1 fruit fly cellular context compared by ENCODE assay signal in the genomic region with DNA sequence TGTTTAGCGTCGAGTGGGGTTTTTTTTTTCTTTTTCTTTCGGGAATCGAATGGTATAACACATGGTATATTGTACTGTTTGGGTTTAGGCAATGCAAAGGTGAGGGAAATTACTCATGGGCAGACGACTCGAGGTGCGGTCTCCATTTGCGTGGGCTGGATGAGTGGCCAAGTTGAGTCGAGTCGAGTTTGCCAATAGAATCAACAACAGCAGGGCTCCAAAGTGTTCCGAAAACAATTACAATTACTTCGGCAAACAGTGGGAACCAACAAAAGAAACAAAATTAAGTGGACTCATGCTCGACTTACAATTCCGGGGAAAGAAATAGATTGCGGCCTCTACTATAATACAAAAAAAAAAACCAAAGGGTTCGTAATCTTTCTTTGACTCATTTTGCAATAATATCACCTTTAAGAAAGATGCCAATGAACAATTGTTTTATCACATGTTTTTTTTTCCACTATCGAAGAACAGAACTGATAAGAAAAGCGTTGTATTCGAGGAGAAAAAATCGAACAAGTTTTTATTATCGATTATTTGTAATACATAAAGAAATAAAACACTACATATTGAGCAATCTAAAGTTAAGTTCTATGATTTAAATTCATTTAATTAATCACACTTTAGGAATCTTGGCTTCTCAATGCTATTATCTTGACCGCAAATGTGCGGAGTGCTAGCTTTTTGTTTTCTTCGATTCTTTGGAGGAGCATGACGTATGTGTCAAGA.
TF ChIP-seq lines count a peak whose summit lies in the region.

No protein-coding gene starts in this region.

TF ChIP-seq in whole organism, embryonic, 481 proteins besides CTCF, POLR2A, EP300 and RAD21 (continued from another document and continues in another):
- TF ChIP-seq Scr (GFP tag; IDR thresholded peaks at IDR 0.05; lab: Robert Waterston, UW; ENCODE audit: partially characterized antibody) (no peak), CG15073 (GFP tag; optimal IDR thresholded peaks at IDR 0.05; lab: Kevin White, UChicago) (no peak), CG10267 (tag; optimal IDR thresholded peaks at IDR 0.05; lab: Kevin White, UChicago) (peak; percentile 20), wor (GFP tag; IDR thresholded peaks at IDR 0.05; lab: Robert Waterston, UW) (no peak), Meics (GFP tag; optimal IDR thresholded peaks at IDR 0.05; lab: Kevin White, UChicago) (peak; percentile 16), kni (GFP tag; optimal IDR thresholded peaks at IDR 0.05; lab: Kevin White, UChicago) (peak; percentile 1), MBD-R2 (GFP tag; IDR thresholded peaks at IDR 0.05; lab: Robert Waterston, UW) (no peak), CG4360 (GFP tag; IDR thresholded peaks at IDR 0.05; lab: Robert Waterston, UW) (no peak; the same call in 1 of the 2 replicates), CG2120 (GFP tag; optimal IDR thresholded peaks at IDR 0.05; lab: Kevin White, UChicago) (peak; percentile 53), HLH4C (GFP tag; IDR thresholded peaks at IDR 0.05; lab: Robert Waterston, UW; ENCODE audit: partially characterized antibody) (no peak), Tbp (GFP tag; optimal IDR thresholded peaks at IDR 0.05; lab: Kevin White, UChicago) (no peak), CG30431 (GFP tag; optimal IDR thresholded peaks at IDR 0.05; lab: Kevin White, UChicago) (no peak), bab2 (GFP tag; optimal IDR thresholded peaks at IDR 0.05; lab: Kevin White, UChicago) (peak; percentile 28), CG12104 (GFP tag; optimal IDR thresholded peaks at IDR 0.05; lab: Kevin White, UChicago) (peak; percentile 33), Lim3 (GFP tag; IDR thresholded peaks at IDR 0.05; lab: Robert Waterston, UW) (no peak), chif (GFP tag; optimal IDR thresholded peaks at IDR 0.05; lab: Kevin White, UChicago) (no peak), CG1529 (GFP tag; optimal IDR thresholded peaks at IDR 0.05; lab: Kevin White, UChicago) (no peak), CG6791 (GFP tag; IDR thresholded peaks at IDR 0.05; lab: Robert Waterston, UW; ENCODE audit: partially characterized antibody) (no peak), CG6272 (GFP tag; IDR thresholded peaks at IDR 0.05; lab: Robert Waterston, UW) (no peak), CG7786 (GFP tag; optimal IDR thresholded peaks at IDR 0.05; lab: Kevin White, UChicago) (no peak), Drgx (GFP tag; IDR thresholded peaks at IDR 0.05; lab: Robert Waterston, UW) (0 out of 2 replicates have a peak, but pooled peaks have one; percentile 16), vvl (GFP tag; IDR thresholded peaks at IDR 0.05; lab: Robert Waterston, UW) (0 out of 2 replicates have a peak, but pooled peaks have one; percentile 8), bcd (GFP tag; optimal IDR thresholded peaks at IDR 0.05; lab: Kevin White, UChicago) (no peak), NK7.1 (GFP tag; optimal IDR thresholded peaks at IDR 0.05; lab: Kevin White, UChicago) (no peak), Adf1 (GFP tag; IDR thresholded peaks at IDR 0.05; lab: Robert Waterston, UW) (no peak), grn (GFP tag; optimal IDR thresholded peaks at IDR 0.05; lab: Kevin White, UChicago) (no peak), Bteb2 (GFP tag; optimal IDR thresholded peaks at IDR 0.05; lab: Kevin White, UChicago) (no peak), CG10321 (GFP tag; IDR thresholded peaks at IDR 0.05; lab: Robert Waterston, UW) (no peak), sr (GFP tag; IDR thresholded peaks at IDR 0.05; lab: Robert Waterston, UW) (0 out of 3 replicates have a peak, but pooled peaks have one; percentile 33), CG9932 (GFP tag; IDR thresholded peaks at IDR 0.05; lab: Robert Waterston, UW) (0 out of 2 replicates have a peak, but pooled peaks have one; percentile 20), Nf-YB (GFP tag; optimal IDR thresholded peaks at IDR 0.05; lab: Kevin White, UChicago) (no peak), bsh (GFP tag; optimal IDR thresholded peaks at IDR 0.05; lab: Kevin White, UChicago) (peak in 1 of 2 experiments; percentile 21), grau (tag; optimal IDR thresholded peaks at IDR 0.05; lab: Kevin White, UChicago) (peak; percentile 14), unpg (GFP tag; optimal IDR thresholded peaks at IDR 0.05; lab: Kevin White, UChicago) (peak; percentile 26), shn (GFP tag; optimal IDR thresholded peaks at IDR 0.05; lab: Kevin White, UChicago) (no peak), CG16779 (GFP tag; IDR thresholded peaks at IDR 0.05; lab: Robert Waterston, UW) (no peak), ssp (GFP tag; IDR thresholded peaks at IDR 0.05; lab: Robert Waterston, UW) (no peak), Ets97D (GFP tag; optimal IDR thresholded peaks at IDR 0.05; lab: Kevin White, UChicago) (no peak), CG2875 (GFP tag; optimal IDR thresholded peaks at IDR 0.05; lab: Kevin White, UChicago) (peak; percentile 16), CG4707 (GFP tag; optimal IDR thresholded peaks at IDR 0.05; lab: Kevin White, UChicago) (no peak), row (GFP tag; IDR thresholded peaks at IDR 0.05; lab: Robert Waterston, UW) (0 out of 3 replicates have a peak, but pooled peaks have one; percentile 17), corto (GFP tag; optimal IDR thresholded peaks at IDR 0.05; lab: Kevin White, UChicago) (no peak), Poxn (GFP tag; IDR thresholded peaks at IDR 0.05; lab: Robert Waterston, UW) (no peak), CG6254 (GFP tag; optimal IDR thresholded peaks at IDR 0.05; lab: Kevin White, UChicago) (peak; percentile 19), CG18764 (GFP tag; optimal IDR thresholded peaks at IDR 0.05; lab: Kevin White, UChicago) (no peak), CG7987 (GFP tag; optimal IDR thresholded peaks at IDR 0.05; lab: Kevin White, UChicago) (peak; percentile 21), aop (GFP tag; IDR thresholded peaks at IDR 0.05; lab: Robert Waterston, UW) (no peak), PHDP (tag; optimal IDR thresholded peaks at IDR 0.05; lab: Kevin White, UChicago) (peak; percentile 22), CG5245 (GFP tag; optimal IDR thresholded peaks at IDR 0.05; lab: Kevin White, UChicago) (no peak), CG18619 (GFP tag; optimal IDR thresholded peaks at IDR 0.05; lab: Kevin White, UChicago) (peak; percentile 31), nerfin-2 (GFP tag; IDR thresholded peaks at IDR 0.05; lab: Robert Waterston, UW; ENCODE audit: partially characterized antibody) (no peak), Sox102F (GFP tag; optimal IDR thresholded peaks at IDR 0.05; lab: Kevin White, UChicago) (peak; percentile 29), tin (GFP tag; optimal IDR thresholded peaks at IDR 0.05; lab: Kevin White, UChicago) (no peak), dysf (GFP tag; IDR thresholded peaks at IDR 0.05; lab: Robert Waterston, UW) (0 out of 3 replicates have a peak, but pooled peaks have one; percentile 25), lilli (GFP tag; optimal IDR thresholded peaks at IDR 0.05; lab: Kevin White, UChicago) (peak; percentile 35), hkb (optimal IDR thresholded peaks at IDR 0.05; lab: Kevin White, UChicago) (no peak), hkb (GFP tag; IDR thresholded peaks at IDR 0.05; lab: Robert Waterston, UW) (no peak), yki (optimal IDR thresholded peaks at IDR 0.05; lab: Kevin White, UChicago) (no peak), CG14667 (GFP tag; IDR thresholded peaks at IDR 0.05; lab: Robert Waterston, UW) (no peak), z (GFP tag; IDR thresholded peaks at IDR 0.05; lab: Robert Waterston, UW) (peak; percentile 80), Oli (tag; optimal IDR thresholded peaks at IDR 0.05; lab: Kevin White, UChicago) (peak; percentile 34), otp (GFP tag; IDR thresholded peaks at IDR 0.05; lab: Robert Waterston, UW) (peak; percentile 33; the same call in 1 of the 3 replicates), lmd (GFP tag; IDR thresholded peaks at IDR 0.05; lab: Robert Waterston, UW) (no peak), Dfd (GFP tag; optimal IDR thresholded peaks at IDR 0.05; lab: Kevin White, UChicago) (no peak), chm (GFP tag; IDR thresholded peaks at IDR 0.05; lab: Robert Waterston, UW) (0 out of 2 replicates have a peak, but pooled peaks have one; percentile 29), emc (GFP tag; optimal IDR thresholded peaks at IDR 0.05; lab: Kevin White, UChicago) (no peak), CoRest (tag; optimal IDR thresholded peaks at IDR 0.05; lab: Kevin White, UChicago) (peak; percentile 39), abd-A (tag; optimal IDR thresholded peaks at IDR 0.05; lab: Kevin White, UChicago) (no peak), gce (GFP tag; IDR thresholded peaks at IDR 0.05; lab: Robert Waterston, UW) (no peak), CG2678 (tag; optimal IDR thresholded peaks at IDR 0.05; lab: Kevin White, UChicago) (peak; percentile 66), CG10274 (GFP tag; optimal IDR thresholded peaks at IDR 0.05; lab: Kevin White, UChicago) (no peak), lab (GFP tag; optimal IDR thresholded peaks at IDR 0.05; lab: Kevin White, UChicago) (peak; percentile 37), tll (GFP tag; optimal IDR thresholded peaks at IDR 0.05; lab: Kevin White, UChicago) (no peak), scrt (GFP tag; optimal IDR thresholded peaks at IDR 0.05; lab: Kevin White, UChicago) (no peak), Deaf1 (tag; optimal IDR thresholded peaks at IDR 0.05; lab: Kevin White, UChicago) (no peak), rib (GFP tag; IDR thresholded peaks at IDR 0.05; lab: Robert Waterston, UW) (no peak), Dip2 (GFP tag; IDR thresholded peaks at IDR 0.05; lab: Robert Waterston, UW) (no peak), CG7556 (GFP tag; optimal IDR thresholded peaks at IDR 0.05; lab: Kevin White, UChicago) (peak; percentile 30), zf30C (GFP tag; optimal IDR thresholded peaks at IDR 0.05; lab: Kevin White, UChicago) (no peak), nerfin-1 (tag; optimal IDR thresholded peaks at IDR 0.05; lab: Kevin White, UChicago) (no peak), gem (tag; optimal IDR thresholded peaks at IDR 0.05; lab: Kevin White, UChicago) (peak; percentile 54), CG11504 (tag; optimal IDR thresholded peaks at IDR 0.05; lab: Kevin White, UChicago) (peak; percentile 32), D (optimal IDR thresholded peaks at IDR 0.05; lab: Kevin White, UChicago) (no peak), D (GFP tag; optimal IDR thresholded peaks at IDR 0.05; lab: Kevin White, UChicago) (no peak), Awh (GFP tag; IDR thresholded peaks at IDR 0.05; lab: Robert Waterston, UW) (0 out of 2 replicates have a peak, but pooled peaks have one; percentile 48), CG9876 (GFP tag; optimal IDR thresholded peaks at IDR 0.05; lab: Kevin White, UChicago) (no peak), CG12659 (GFP tag; optimal IDR thresholded peaks at IDR 0.05; lab: Kevin White, UChicago) (peak; percentile 16), repo (GFP tag; optimal IDR thresholded peaks at IDR 0.05; lab: Kevin White, UChicago) (no peak), CG11695 (GFP tag; IDR thresholded peaks at IDR 0.05; lab: Robert Waterston, UW) (no peak), CG15011 (GFP tag; optimal IDR thresholded peaks at IDR 0.05; lab: Kevin White, UChicago) (peak; percentile 5), MESR4 (GFP tag; optimal IDR thresholded peaks at IDR 0.05; lab: Kevin White, UChicago) (no peak), CG30403 (GFP tag; optimal IDR thresholded peaks at IDR 0.05; lab: Kevin White, UChicago) (peak; percentile 50), CG9437 (GFP tag; optimal IDR thresholded peaks at IDR 0.05; lab: Kevin White, UChicago) (peak; percentile 27), stwl (tag; optimal IDR thresholded peaks at IDR 0.05; lab: Kevin White, UChicago) (no peak), CG3065 (GFP tag; optimal IDR thresholded peaks at IDR 0.05; lab: Kevin White, UChicago) (no peak), H2.0 (GFP tag; IDR thresholded peaks at IDR 0.05; lab: Robert Waterston, UW) (no peak), Ets65A (GFP tag; lab: Kevin White, UChicago) (peak; percentile 77), h (optimal IDR thresholded peaks at IDR 0.05; lab: Kevin White, UChicago) (no peak), Hr3 (GFP tag; optimal IDR thresholded peaks at IDR 0.05; lab: Kevin White, UChicago) (peak; percentile 18), Hr51 (GFP tag; optimal IDR thresholded peaks at IDR 0.05; lab: Kevin White, UChicago) (peak in 1 of 2 experiments; percentile 13), CG8290 (GFP tag; optimal IDR thresholded peaks at IDR 0.05; lab: Kevin White, UChicago) (no peak), CG8290 (tag; optimal IDR thresholded peaks at IDR 0.05; lab: Kevin White, UChicago) (peak in 1 of 2 experiments; percentile 7), gsb-n (tag; optimal IDR thresholded peaks at IDR 0.05; lab: Kevin White, UChicago) (peak; percentile 15), CG17568 (GFP tag; optimal IDR thresholded peaks at IDR 0.05; lab: Kevin White, UChicago) (peak; percentile 21), gro (GFP tag; optimal IDR thresholded peaks at IDR 0.05; lab: Kevin White, UChicago) (no peak), CG8388 (GFP tag; optimal IDR thresholded peaks at IDR 0.05; lab: Kevin White, UChicago) (peak; percentile 19), CG12219 (GFP tag; optimal IDR thresholded peaks at IDR 0.05; lab: Kevin White, UChicago) (no peak), vfl (GFP tag; optimal IDR thresholded peaks at IDR 0.05; lab: Kevin White, UChicago) (no peak), mam (GFP tag; optimal IDR thresholded peaks at IDR 0.05; lab: Kevin White, UChicago) (peak; percentile 18), CG15269 (tag; optimal IDR thresholded peaks at IDR 0.05; lab: Kevin White, UChicago) (peak; percentile 43), CG17912 (GFP tag; optimal IDR thresholded peaks at IDR 0.05; lab: Kevin White, UChicago) (no peak), CG6813 (GFP tag; optimal IDR thresholded peaks at IDR 0.05; lab: Kevin White, UChicago) (peak; percentile 4), CG9817 (tag; optimal IDR thresholded peaks at IDR 0.05; lab: Kevin White, UChicago) (no peak), ci (GFP tag; IDR thresholded peaks at IDR 0.05; lab: Robert Waterston, UW) (peak; percentile 67; the same call in 2 of the 3 replicates), Hand (GFP tag; optimal IDR thresholded peaks at IDR 0.05; lab: Kevin White, UChicago) (peak; percentile 13), usp (GFP tag; optimal IDR thresholded peaks at IDR 0.05; lab: Kevin White, UChicago) (no peak), CG1233 (GFP tag; optimal IDR thresholded peaks at IDR 0.05; lab: Kevin White, UChicago) (peak; percentile 37), ara (GFP tag; IDR thresholded peaks at IDR 0.05; lab: Robert Waterston, UW) (peak; percentile 6; the same call in 1 of the 2 replicates), MTF-1 (GFP tag; optimal IDR thresholded peaks at IDR 0.05; lab: Kevin White, UChicago; ENCODE audit: borderline replicate concordance) (no peak), CG8765 (GFP tag; IDR thresholded peaks at IDR 0.05; lab: Robert Waterston, UW) (no peak), Med (GFP tag; lab: Kevin White, UChicago) (peak; percentile 39), Eip74EF (GFP tag; optimal IDR thresholded peaks at IDR 0.05; lab: Kevin White, UChicago) (peak in 1 of 2 experiments; percentile 10), CG11093 (GFP tag; IDR thresholded peaks at IDR 0.05; lab: Robert Waterston, UW) (no peak), nom (GFP tag; optimal IDR thresholded peaks at IDR 0.05; lab: Kevin White, UChicago) (no peak), CG7357 (GFP tag; IDR thresholded peaks at IDR 0.05; lab: Robert Waterston, UW) (no peak)
